Fruit fly (Drosophila melanogaster) whole organism, embryonic: ENCODE results near the gene CG6937.
A peak's percentile ranks its signal among the peaks of the same experiment; 100 is the strongest.

ENCODE experiments used
- Atf6 ChIP-seq: fragments of 200-800 bp; sonication (Bioruptor generic); IDR thresholded peaks from 2 replicates; pipeline ENCODE4 v1.3.6; 2022; ENCODE audit warnings: missing biosample characterization, missing genetic modification characterization
- BEAF-32 ChIP-seq: fragments of 200-800 bp; sonication (Bioruptor generic); optimal IDR thresholded peaks from 3 replicates; lab custom pipeline; 2017; ENCODE audit warnings: missing biosample characterization, missing genetic modification characterization, mild to moderate bottlenecking, moderate library complexity, missing genetic modification reagents
- CG12659 ChIP-seq: fragments of 200-800 bp; sonication (Bioruptor generic); optimal IDR thresholded peaks from 3 replicates; lab custom pipeline; 2017; ENCODE audit warnings: mild to moderate bottlenecking, missing biosample characterization, missing genetic modification reagents, missing genetic modification characterization
- CG13296 ChIP-seq: fragments of 200-800 bp; sonication (Bioruptor generic); optimal IDR thresholded peaks from 3 replicates; lab custom pipeline; 2018; ENCODE audit warnings: missing biosample characterization, mild to moderate bottlenecking, missing genetic modification characterization
- CG17802 ChIP-seq: fragments of 200-800 bp; sonication (Bioruptor generic); optimal IDR thresholded peaks from 2 replicates; lab custom pipeline; 2018; ENCODE audit warnings: missing biosample characterization, mild to moderate bottlenecking, missing genetic modification characterization, moderate library complexity
- CG18476 ChIP-seq: fragments of 200-800 bp; sonication (Bioruptor generic); optimal IDR thresholded peaks from 2 replicates; lab custom pipeline; 2016; ENCODE audit warnings: missing biosample characterization, mild to moderate bottlenecking, missing genetic modification characterization
- CG2889 ChIP-seq: fragments of 200-800 bp; sonication (Bioruptor generic); IDR thresholded peaks from 3 replicates; pipeline ENCODE4 v1.3.6; 2022; ENCODE audit warnings: missing biosample characterization, missing genetic modification characterization
- CG34376 ChIP-seq: fragments of 200-800 bp; sonication (Bioruptor generic); optimal IDR thresholded peaks from 2 replicates; lab custom pipeline; 2018; ENCODE audit warnings: missing biosample characterization, mild to moderate bottlenecking, missing genetic modification characterization
- CG3726 ChIP-seq: fragments of 200-800 bp; sonication (Bioruptor generic); IDR thresholded peaks from 3 replicates; pipeline ENCODE4, ENCODE4 v1.3.6; 2022; ENCODE audit warnings: missing biosample characterization, missing genetic modification characterization
- CG6854 ChIP-seq: fragments of 200-800 bp; sonication (Bioruptor generic); optimal IDR thresholded peaks from 3 replicates; lab custom pipeline; 2017; ENCODE audit warnings: missing biosample characterization, mild to moderate bottlenecking, missing genetic modification characterization
- CG8765 ChIP-seq: fragments of 200-800 bp; sonication (Bioruptor generic); IDR thresholded peaks from 2 replicates; pipeline ENCODE4 v1.3.6; 2022; ENCODE audit warnings: missing biosample characterization, missing genetic modification characterization
- CG9876 ChIP-seq: fragments of 200-800 bp; sonication (Bioruptor generic); optimal IDR thresholded peaks from 2 replicates; lab custom pipeline; 2016; ENCODE audit warnings: missing biosample characterization, missing genetic modification characterization
- Chrac-16 ChIP-seq: fragments of 200-800 bp; sonication (Bioruptor generic); optimal IDR thresholded peaks from 3 replicates; lab custom pipeline; 2016; ENCODE audit warnings: missing biosample characterization, missing genetic modification characterization
- D19A ChIP-seq: fragments of 200-800 bp; optimal IDR thresholded peaks from 3 replicates; lab custom pipeline; 2019; ENCODE audit warnings: missing biosample characterization, mild to moderate bottlenecking, missing genetic modification characterization, moderate library complexity
- Doc2 ChIP-seq: fragments of 200-800 bp; sonication (Bioruptor generic); IDR thresholded peaks from 2 replicates; pipeline ENCODE4 v1.3.6; 2022; ENCODE audit warnings: missing biosample characterization, missing genetic modification characterization
- Dp ChIP-seq: fragments of 200-800 bp; sonication (Bioruptor generic); optimal IDR thresholded peaks from 2 replicates; lab custom pipeline; 2018; ENCODE audit warnings: missing biosample characterization, mild to moderate bottlenecking, missing genetic modification characterization, moderate library complexity
- Ets65A ChIP-seq: fragments of 200-800 bp; sonication (Bioruptor generic); peaks from one replicate; lab custom pipeline; 2016; ENCODE audit warnings: missing biosample characterization, missing genetic modification characterization
- GATAe ChIP-seq: fragments of 200-800 bp; sonication (Bioruptor generic); conservative IDR thresholded peaks from 2 replicates; pipeline ENCODE4 v1.3.6; 2022; ENCODE audit warnings: missing biosample characterization, missing genetic modification characterization
- H2.0 ChIP-seq: fragments of 200-800 bp; sonication (Bioruptor generic); IDR thresholded peaks from 2 replicates; pipeline ENCODE4 v1.3.6; 2022; ENCODE audit warnings: missing biosample characterization, missing genetic modification characterization
- Hand ChIP-seq: fragments of 200-800 bp; sonication (Bioruptor generic); optimal IDR thresholded peaks from 2 replicates; lab custom pipeline; 2017; ENCODE audit warnings: mild to moderate bottlenecking, missing biosample characterization, missing genetic modification reagents, missing genetic modification characterization
- HmgD ChIP-seq: fragments of 200-800 bp; sonication (Bioruptor generic); optimal IDR thresholded peaks from 3 replicates; lab custom pipeline; 2016; ENCODE audit warnings: missing biosample characterization, missing genetic modification characterization
- MESR4 ChIP-seq: fragments of 200-800 bp; sonication (Bioruptor generic); optimal IDR thresholded peaks from 2 replicates; lab custom pipeline; 2018; ENCODE audit warnings: missing biosample characterization, mild to moderate bottlenecking, missing genetic modification characterization, moderate library complexity
- Mes4 ChIP-seq: fragments of 200-800 bp; sonication (Bioruptor generic); optimal IDR thresholded peaks from 2 replicates; lab custom pipeline; 2016; ENCODE audit warnings: missing biosample characterization, missing genetic modification characterization
- Mrtf ChIP-seq: fragments of 200-800 bp; sonication (Bioruptor generic); IDR thresholded peaks from 3 replicates; pipeline ENCODE4 v1.3.6; 2022; ENCODE audit warnings: missing biosample characterization, missing genetic modification characterization
- NK7.1 ChIP-seq: fragments of 200-800 bp; sonication (Bioruptor generic); optimal IDR thresholded peaks from 3 replicates; lab custom pipeline; 2016; ENCODE audit warnings: missing biosample characterization, missing genetic modification characterization
- Nf-YC ChIP-seq: fragments of 200-800 bp; optimal IDR thresholded peaks from 3 replicates; lab custom pipeline; 2019; ENCODE audit warnings: missing biosample characterization, mild to moderate bottlenecking, missing genetic modification characterization, moderate library complexity
- Oaz ChIP-seq: fragments of 200-800 bp; sonication (Bioruptor generic); IDR thresholded peaks from 2 replicates; pipeline ENCODE4 v1.3.6; 2022; ENCODE audit warnings: missing biosample characterization, missing genetic modification characterization
- PHDP ChIP-seq: fragments of 200-800 bp; sonication (Bioruptor generic); optimal IDR thresholded peaks from 3 replicates; lab custom pipeline; 2018; ENCODE audit warnings: missing biosample characterization, mild to moderate bottlenecking, missing genetic modification characterization, moderate library complexity
- Ravus ChIP-seq: fragments of 200-800 bp; sonication (Bioruptor generic); IDR thresholded peaks from 2 replicates; pipeline ENCODE4 v1.3.6; 2022; ENCODE audit warnings: missing biosample characterization, missing genetic modification characterization
- Side ChIP-seq: fragments of 200-800 bp; sonication (Bioruptor generic); optimal IDR thresholded peaks from 2 replicates; lab custom pipeline; 2016; ENCODE audit warnings: missing biosample characterization, missing genetic modification characterization
- TFAM ChIP-seq: fragments of 200-800 bp; sonication (Bioruptor generic); optimal IDR thresholded peaks from 2 replicates; lab custom pipeline; 2017; ENCODE audit warnings: missing biosample characterization, missing genetic modification characterization, inconsistent platforms
- Taf1 ChIP-seq: fragments of 200-800 bp; sonication (Bioruptor generic); IDR thresholded peaks from 2 replicates; pipeline ENCODE4 v1.3.6; 2022; ENCODE audit warnings: missing biosample characterization, missing genetic modification characterization
- bcd ChIP-seq: fragments of 200-800 bp; sonication (Bioruptor generic); optimal IDR thresholded peaks from 2 replicates; lab custom pipeline; 2017; ENCODE audit warnings: missing biosample characterization, mild to moderate bottlenecking, missing genetic modification characterization
- bowl ChIP-seq: fragments of 200-800 bp; sonication (Bioruptor generic); IDR thresholded peaks from 2 replicates; pipeline ENCODE4 v1.3.6; 2022; ENCODE audit warnings: missing biosample characterization, missing genetic modification characterization
- bsh ChIP-seq, 2 experiments: fragments of 200-800 bp; sonication (Bioruptor generic); optimal IDR thresholded peaks; 2 replicates each; lab custom pipeline; 2017 to 2018; ENCODE audit warnings: mild to moderate bottlenecking in 2 of 2, missing biosample characterization in 2 of 2, missing genetic modification characterization in 2 of 2, moderate library complexity in 1 of 2
- chinmo ChIP-seq: fragments of 200-800 bp; sonication (Bioruptor generic); IDR thresholded peaks from 4 replicates; pipeline ENCODE4 v1.3.6; 2022; ENCODE audit warnings: missing biosample characterization, missing genetic modification characterization; ENCODE audit not compliant: partially characterized antibody
- dmrt99B ChIP-seq: fragments of 200-800 bp; sonication (Bioruptor generic); optimal IDR thresholded peaks from 2 replicates; lab custom pipeline; 2018; ENCODE audit warnings: missing biosample characterization, mild to moderate bottlenecking, missing genetic modification characterization, moderate library complexity
- emc ChIP-seq: fragments of 200-800 bp; sonication (Bioruptor generic); optimal IDR thresholded peaks from 2 replicates; lab custom pipeline; 2016; ENCODE audit warnings: missing biosample characterization, missing genetic modification characterization
- ftz-f1 ChIP-seq: fragments of 200-800 bp; sonication (Bioruptor generic); optimal IDR thresholded peaks from 2 replicates; lab custom pipeline; 2016; ENCODE audit warnings: missing biosample characterization, missing genetic modification characterization
- jing ChIP-seq: fragments of 200-800 bp; sonication (Bioruptor generic); optimal IDR thresholded peaks from 2 replicates; lab custom pipeline; 2018; ENCODE audit warnings: missing biosample characterization, mild to moderate bottlenecking, missing genetic modification characterization
- lilli ChIP-seq: fragments of 200-800 bp; sonication (Bioruptor generic); optimal IDR thresholded peaks from 3 replicates; lab custom pipeline; 2016; ENCODE audit warnings: missing biosample characterization, missing genetic modification characterization
- lmd ChIP-seq: fragments of 200-800 bp; sonication (Bioruptor generic); IDR thresholded peaks from 2 replicates; pipeline ENCODE4 v1.3.6; 2022; ENCODE audit warnings: missing biosample characterization, missing genetic modification characterization
- p53 ChIP-seq: fragments of 200-800 bp; sonication (Bioruptor generic); optimal IDR thresholded peaks from 2 replicates; lab custom pipeline; 2016; ENCODE audit warnings: missing biosample characterization, missing genetic modification characterization
- pan ChIP-seq, 4 experiments: fragments of >200 bp in 3 of 4; fragments of 200-800 bp in 1 of 4; sonication (Bioruptor generic) in 1 of 4; optimal IDR thresholded peaks in 3 of 4; IDR thresholded peaks in 1 of 4; 2 replicates each; pipeline versions ENCODE4 v1.3.6 to Lab custom; 2017 to 2022; ENCODE audit warnings: missing biosample characterization in 2 of 4, missing genetic modification characterization in 2 of 4, mixed read lengths in 1 of 4
- pita ChIP-seq: fragments of 200-800 bp; sonication (Bioruptor generic); optimal IDR thresholded peaks from 2 replicates; lab custom pipeline; 2017; ENCODE audit warnings: missing biosample characterization, mild to moderate bottlenecking, missing genetic modification characterization
- salm ChIP-seq: fragments of 200-800 bp; sonication (Bioruptor generic); optimal IDR thresholded peaks from 2 replicates; lab custom pipeline; 2018; ENCODE audit warnings: missing biosample characterization, mild to moderate bottlenecking, missing genetic modification characterization
- sd ChIP-seq: fragments of 200-800 bp; sonication (Bioruptor generic); optimal IDR thresholded peaks from 3 replicates; lab custom pipeline; 2018; ENCODE audit warnings: missing biosample characterization, mild to moderate bottlenecking, missing genetic modification characterization, moderate library complexity
- slp2 ChIP-seq: fragments of 200-800 bp; sonication (Bioruptor generic); optimal IDR thresholded peaks from 2 replicates; lab custom pipeline; 2016; ENCODE audit warnings: missing biosample characterization, missing genetic modification characterization
- sqz ChIP-seq: fragments of 200-800 bp; sonication (Bioruptor generic); optimal IDR thresholded peaks from 3 replicates; lab custom pipeline; 2018; ENCODE audit warnings: missing biosample characterization, mild to moderate bottlenecking, missing genetic modification characterization
- sug ChIP-seq: fragments of 200-800 bp; optimal IDR thresholded peaks from 2 replicates; lab custom pipeline; 2019; ENCODE audit warnings: missing biosample characterization, mild to moderate bottlenecking, missing genetic modification characterization, moderate library complexity
- unc-4 ChIP-seq: fragments of 200-800 bp; sonication (Bioruptor generic); IDR thresholded peaks from 2 replicates; pipeline ENCODE4 v1.3.6; 2022; ENCODE audit warnings: missing biosample characterization, missing genetic modification characterization; ENCODE audit not compliant: partially characterized antibody

The CG6937 gene

dm6 chr3R:22573590-22573989, 11.0 kb upstream of the CG6937 start (continued):
- no peak for TF ChIP-seq CG3726 (GFP tag; lab: Robert Waterston, UW)
- no peak for TF ChIP-seq unc-4 (GFP tag; lab: Robert Waterston, UW)
- no peak for TF ChIP-seq Side (GFP tag; lab: Kevin White, UChicago)
- no peak for TF ChIP-seq Atf6 (GFP tag; lab: Robert Waterston, UW)
- no peak for TF ChIP-seq pita (GFP tag; lab: Kevin White, UChicago)
- TF ChIP-seq HmgD: no peak
- no peak for TF ChIP-seq Ravus (GFP tag; lab: Robert Waterston, UW)
- TF ChIP-seq CG8765 (GFP tag; lab: Robert Waterston, UW): no peak
- no peak for TF ChIP-seq sd (tag; lab: Kevin White, UChicago)
- TF ChIP-seq dmrt99B (tag; lab: Kevin White, UChicago): peak; percentile 13
- no peak for TF ChIP-seq BEAF-32
- no peak for TF ChIP-seq CG6854 (GFP tag; lab: Kevin White, UChicago)
- TF ChIP-seq CG17802 (tag; lab: Kevin White, UChicago): no peak
- TF ChIP-seq Doc2 (GFP tag; lab: Robert Waterston, UW): no peak
- no peak for TF ChIP-seq CG18476 (GFP tag; lab: Kevin White, UChicago)
- no peak for TF ChIP-seq ftz-f1 (GFP tag; lab: Kevin White, UChicago)
- no peak for TF ChIP-seq Nf-YC (tag; lab: Kevin White, UChicago)
- no peak for TF ChIP-seq lmd (GFP tag; lab: Robert Waterston, UW)
- no peak for TF ChIP-seq MESR4 (GFP tag; lab: Kevin White, UChicago)
- TF ChIP-seq Chrac-16 (GFP tag; lab: Kevin White, UChicago): no peak
- no peak for TF ChIP-seq CG9876 (GFP tag; lab: Kevin White, UChicago)
- no peak for TF ChIP-seq Ets65A (GFP tag; lab: Kevin White, UChicago)
- TF ChIP-seq emc: no peak
- TF ChIP-seq slp2: no peak
- no peak for TF ChIP-seq pan (optimal IDR thresholded peaks at IDR 0.05; lab: Kevin White, UChicago)
- TF ChIP-seq pan (GFP tag; optimal IDR thresholded peaks at IDR 0.05 in 1 of 2, IDR thresholded peaks at IDR 0.05 in 1 of 2): no peak
- TF ChIP-seq PHDP (tag; lab: Kevin White, UChicago): peak; percentile 37
- TF ChIP-seq lilli (GFP tag; lab: Kevin White, UChicago): no peak
- TF ChIP-seq CG2889: no peak
- no peak for TF ChIP-seq GATAe (GFP tag; lab: Robert Waterston, UW)
- TF ChIP-seq Dp (GFP tag; lab: Kevin White, UChicago): no peak
- no peak for TF ChIP-seq Hand (GFP tag; lab: Kevin White, UChicago)
- TF ChIP-seq Taf1: no peak
- TF ChIP-seq sug (tag; lab: Kevin White, UChicago): no peak
- TF ChIP-seq NK7.1 (GFP tag; lab: Kevin White, UChicago): no peak
- no peak for TF ChIP-seq CG34376
- TF ChIP-seq CG13296: peak; percentile 41
- peak in 1 of 2 experiments; percentile 2 for TF ChIP-seq bsh (GFP tag; optimal IDR thresholded peaks at IDR 0.05; lab: Kevin White, UChicago)
- no peak for TF ChIP-seq salm
- no peak for TF ChIP-seq chinmo (GFP tag; lab: Robert Waterston, UW)
- TF ChIP-seq Oaz (GFP tag; lab: Robert Waterston, UW): no peak
- no peak for TF ChIP-seq H2.0 (GFP tag; lab: Robert Waterston, UW)
- no peak for TF ChIP-seq D19A (tag; lab: Kevin White, UChicago)
- TF ChIP-seq Mrtf (GFP tag; lab: Robert Waterston, UW): no peak
- TF ChIP-seq p53 (GFP tag; lab: Kevin White, UChicago): no peak
- TF ChIP-seq CG12659 (GFP tag; lab: Kevin White, UChicago): peak; percentile 21
- no peak for TF ChIP-seq TFAM (GFP tag; lab: Kevin White, UChicago)
- TF ChIP-seq jing (GFP tag; lab: Kevin White, UChicago): no peak
- no peak for TF ChIP-seq bowl (GFP tag; lab: Robert Waterston, UW)
- TF ChIP-seq bcd: no peak
- no peak for TF ChIP-seq Mes4 (GFP tag; lab: Kevin White, UChicago)
- TF ChIP-seq sqz (GFP tag; lab: Kevin White, UChicago): no peak
